Worm (Caenorhabditis elegans): Measurements from ENCODE around the gene str-113.

- TF ChIP-seq nfya-1 (tag; optimal IDR thresholded peaks at IDR 0.05; ENCODE audit: borderline replicate concordance, insufficient read depth) (no peak), rec-8 (tag; optimal IDR thresholded peaks at IDR 0.05) (no peak), snpc-4 (GFP tag; optimal IDR thresholded peaks at IDR 0.05) (no peak), snpc-4 (tag; optimal IDR thresholded peaks at IDR 0.05) (no peak), ccch-3 (GFP tag; optimal IDR thresholded peaks at IDR 0.05) (no peak), zim-3 (tag; optimal IDR thresholded peaks at IDR 0.05) (no peak), C06A6.2 (GFP tag; conservative IDR thresholded peaks at IDR 0.05) (no peak), lin-35 (GFP tag; optimal IDR thresholded peaks at IDR 0.05) (no peak), ets-4 (GFP tag; optimal IDR thresholded peaks at IDR 0.05) (no peak)
Measured at ce11 chrV:3647862-3648261, 18.9 kb downstream of the str-113 start, which contains the start of gene F59B1.10.

Data from whole organism, young adult.